Fruit fly (Drosophila melanogaster): ENCODE measurements around the gene CG46339.

The CG46339 gene

DNA sequence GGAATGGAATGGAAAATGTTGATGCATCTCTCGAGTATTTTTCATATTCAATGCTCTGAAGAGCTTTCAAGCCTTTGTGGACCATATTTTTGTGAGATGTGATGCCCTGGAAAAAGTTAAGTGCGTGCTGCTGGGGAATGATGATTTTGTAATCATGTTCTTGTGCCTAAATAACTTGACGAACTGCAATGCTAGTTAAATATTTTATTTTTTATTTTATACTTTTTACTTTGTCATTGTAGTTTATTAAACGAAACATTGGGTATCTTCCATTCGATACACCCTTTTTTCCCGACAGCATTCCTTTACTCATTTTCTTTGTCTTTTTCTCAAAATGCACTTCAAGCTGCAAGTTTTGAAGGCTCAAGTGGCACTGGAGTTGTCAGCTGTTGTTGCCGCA is 15.6 kb upstream of the CG46339 start (continued):
- TF ChIP-seq CG10462 (GFP tag; optimal IDR thresholded peaks at IDR 0.05) (no peak), gsb-n (tag; optimal IDR thresholded peaks at IDR 0.05) (peak; percentile 8), Hr3 (GFP tag; optimal IDR thresholded peaks at IDR 0.05) (peak; percentile 23), esg (GFP tag; conservative IDR thresholded peaks at IDR 0.05) (peak; percentile 46), nmo (GFP tag; optimal IDR thresholded peaks at IDR 0.05) (peak; percentile 53), amos (GFP tag; IDR thresholded peaks at IDR 0.05; ENCODE audit: partially characterized antibody) (no peak), CG8290 (GFP tag; optimal IDR thresholded peaks at IDR 0.05) (no peak), CG8290 (tag; optimal IDR thresholded peaks at IDR 0.05) (no peak), CG10959 (GFP tag; IDR thresholded peaks at IDR 0.05) (peak; percentile 49; the same call in 1 of the 2 replicates), tap (tag; optimal IDR thresholded peaks at IDR 0.05) (peak; percentile 21), Adf1 (GFP tag; IDR thresholded peaks at IDR 0.05) (no peak), salm (tag; optimal IDR thresholded peaks at IDR 0.05) (no peak), CG4424 (GFP tag; optimal IDR thresholded peaks at IDR 0.05) (peak; percentile 54), tna (GFP tag; IDR thresholded peaks at IDR 0.05; ENCODE audit: partially characterized antibody) (no peak), dmrt11E (tag; optimal IDR thresholded peaks at IDR 0.05) (peak; percentile 43), CG3726 (GFP tag; IDR thresholded peaks at IDR 0.05) (no peak), zf30C (GFP tag; optimal IDR thresholded peaks at IDR 0.05) (no peak), E2f1 (GFP tag; IDR thresholded peaks at IDR 0.05) (peak; percentile 34; the same call in 1 of the 2 replicates), hb (GFP tag; IDR thresholded peaks at IDR 0.05; ENCODE audit: partially characterized antibody) (no peak), CG17385 (GFP tag; optimal IDR thresholded peaks at IDR 0.05) (peak; percentile 35), Sox100B (GFP tag; optimal IDR thresholded peaks at IDR 0.05) (peak; percentile 23), wek (GFP tag; optimal IDR thresholded peaks at IDR 0.05) (no peak), gem (tag; optimal IDR thresholded peaks at IDR 0.05) (peak; percentile 72), bsh (GFP tag; optimal IDR thresholded peaks at IDR 0.05) (peak in 1 of 2 experiments; percentile 76), CG17912 (GFP tag; optimal IDR thresholded peaks at IDR 0.05) (no peak), Ptx1 (GFP tag; IDR thresholded peaks at IDR 0.05) (peak; percentile 66), trh (GFP tag; optimal IDR thresholded peaks at IDR 0.05) (no peak), CG34422 (GFP tag; IDR thresholded peaks at IDR 0.05) (peak; percentile 13; the same call in 1 of the 3 replicates), lilli (GFP tag; optimal IDR thresholded peaks at IDR 0.05) (peak; percentile 11), chinmo (GFP tag; IDR thresholded peaks at IDR 0.05; ENCODE audit: partially characterized antibody) (no peak), CG10366 (GFP tag; IDR thresholded peaks at IDR 0.05) (peak; percentile 51; the same call in 1 of the 2 replicates), Med (GFP tag) (peak; percentile 27), repo (GFP tag; optimal IDR thresholded peaks at IDR 0.05) (no peak), CG2712 (tag; optimal IDR thresholded peaks at IDR 0.05) (peak; percentile 61), sim (GFP tag; IDR thresholded peaks at IDR 0.05) (peak; percentile 29; the same call in 1 of the 2 replicates), H15 (GFP tag; IDR thresholded peaks at IDR 0.05) (peak; percentile 48; the same call in 1 of the 3 replicates), CG16813 (GFP tag; IDR thresholded peaks at IDR 0.05; ENCODE audit: partially characterized antibody) (no peak), vvl (GFP tag; IDR thresholded peaks at IDR 0.05) (peak; percentile 86), Pdp1 (GFP tag; optimal IDR thresholded peaks at IDR 0.05) (no peak), CoRest (tag; optimal IDR thresholded peaks at IDR 0.05) (peak; percentile 28), CG11456 (GFP tag; IDR thresholded peaks at IDR 0.05) (0 out of 3 replicates have a peak, but pooled peaks have one; percentile 47), gce (GFP tag; IDR thresholded peaks at IDR 0.05) (0 out of 3 replicates have a peak, but pooled peaks have one; percentile 18), gro (GFP tag; optimal IDR thresholded peaks at IDR 0.05) (no peak), CG10267 (tag; optimal IDR thresholded peaks at IDR 0.05) (peak; percentile 28), CG4328 (GFP tag; optimal IDR thresholded peaks at IDR 0.05) (no peak), prd (optimal IDR thresholded peaks at IDR 0.05) (no peak), prd (GFP tag; IDR thresholded peaks at IDR 0.05) (peak; percentile 69; the same call in 2 of the 3 replicates), CG5180 (GFP tag; optimal IDR thresholded peaks at IDR 0.05) (no peak), Opbp (GFP tag; IDR thresholded peaks at IDR 0.05; ENCODE audit: partially characterized antibody) (no peak), CG17328 (GFP tag; IDR thresholded peaks at IDR 0.05) (peak; percentile 73), Xbp1 (GFP tag; optimal IDR thresholded peaks at IDR 0.05) (peak; percentile 59)
